Worm (Caenorhabditis elegans) whole organism, mixed stage, embryonic: ENCODE data around the gene C12D8.21.

ENCODE experiments used
- M03D4.4 ChIP-seq: sonication (generic microtip); optimal IDR thresholded peaks from 2 replicates; lab custom pipeline; 2017; ENCODE audit warnings: mild to moderate bottlenecking, missing genetic modification characterization, missing compliant biosample characterization
- bed-3 ChIP-seq: fragments of 200-800 bp; sonication (Bioruptor generic); optimal IDR thresholded peaks from 3 replicates; lab custom pipeline; 2018; ENCODE audit warnings: mild to moderate bottlenecking, missing genetic modification characterization, moderate library complexity, missing compliant biosample characterization
- blmp-1 ChIP-seq: fragments of 150-350 bp; optimal IDR thresholded peaks from 2 replicates; lab custom pipeline; 2014; ENCODE audit warnings: missing biosample characterization, missing genetic modification characterization
- ceh-39 ChIP-seq: fragments of 150-350 bp; optimal IDR thresholded peaks from 2 replicates; lab custom pipeline; 2014; ENCODE audit warnings: missing biosample characterization, missing genetic modification characterization
- ceh-43 ChIP-seq: fragments of 200-800 bp; sonication (Bioruptor generic); optimal IDR thresholded peaks from 2 replicates; lab custom pipeline; 2018; ENCODE audit warnings: mild to moderate bottlenecking, missing genetic modification characterization, moderate library complexity, missing compliant biosample characterization
- ceh-83 ChIP-seq: fragments of 200-800 bp; sonication (Bioruptor generic); optimal IDR thresholded peaks from 2 replicates; lab custom pipeline; 2018; ENCODE audit warnings: mild to moderate bottlenecking, missing genetic modification characterization, missing compliant biosample characterization
- ces-1 ChIP-seq: fragments of 150-350 bp; optimal IDR thresholded peaks from 2 replicates; lab custom pipeline; 2014; ENCODE audit warnings: missing biosample characterization, missing genetic modification reagents, missing genetic modification characterization
- cnd-1 ChIP-seq: fragments of 200-800 bp; sonication (Bioruptor generic); optimal IDR thresholded peaks from 2 replicates; lab custom pipeline; 2018; ENCODE audit warnings: mild to moderate bottlenecking, missing genetic modification characterization, missing compliant biosample characterization
- elt-1 ChIP-seq: sonication (generic microtip); optimal IDR thresholded peaks from 2 replicates; lab custom pipeline; 2017; ENCODE audit warnings: missing genetic modification characterization, mild to moderate bottlenecking, missing compliant biosample characterization, antibody characterized with exemption, moderate library complexity, borderline replicate concordance; ENCODE audit not compliant: insufficient read depth
- flh-1 ChIP-seq: fragments of 200-800 bp; sonication (Bioruptor generic); optimal IDR thresholded peaks from 2 replicates; lab custom pipeline; 2018; ENCODE audit warnings: mild to moderate bottlenecking, missing genetic modification characterization, moderate library complexity, missing compliant biosample characterization
- ham-2 ChIP-seq: fragments of 200-800 bp; sonication (Bioruptor generic); optimal IDR thresholded peaks from 2 replicates; lab custom pipeline; 2018; ENCODE audit warnings: mild to moderate bottlenecking, missing genetic modification characterization, missing compliant biosample characterization
- hlh-1 ChIP-seq: fragments of 150-350 bp; optimal IDR thresholded peaks from 2 replicates; lab custom pipeline; 2014; ENCODE audit warnings: missing biosample characterization, missing genetic modification reagents, missing genetic modification characterization
- lin-13 ChIP-seq: fragments of 150-350 bp; optimal IDR thresholded peaks from 2 replicates; lab custom pipeline; 2014; ENCODE audit warnings: missing biosample characterization, missing genetic modification characterization
- lin-32 ChIP-seq: fragments of 200-800 bp; sonication (Bioruptor generic); optimal IDR thresholded peaks from 2 replicates; lab custom pipeline; 2018; ENCODE audit warnings: mild to moderate bottlenecking, missing genetic modification characterization, missing compliant biosample characterization
- lsy-2 ChIP-seq: fragments of 150-350 bp; optimal IDR thresholded peaks from 2 replicates; lab custom pipeline; 2014; ENCODE audit warnings: missing biosample characterization, missing genetic modification characterization
- mab-5 ChIP-seq: fragments of 150-350 bp; optimal IDR thresholded peaks from 2 replicates; lab custom pipeline; 2014; ENCODE audit warnings: missing biosample characterization, missing genetic modification characterization
- mep-1 ChIP-seq: fragments of 150-350 bp; optimal IDR thresholded peaks from 2 replicates; lab custom pipeline; 2017; ENCODE audit warnings: missing biosample characterization, missing genetic modification reagents, missing genetic modification characterization, inconsistent platforms
- mls-2 ChIP-seq: sonication (generic microtip); optimal IDR thresholded peaks from 2 replicates; lab custom pipeline; 2016; ENCODE audit warnings: mild to moderate bottlenecking, missing genetic modification characterization, moderate library complexity, missing compliant biosample characterization
- nhr-12 ChIP-seq: fragments of 150-350 bp; optimal IDR thresholded peaks from 2 replicates; lab custom pipeline; 2014; ENCODE audit warnings: missing biosample characterization, missing genetic modification characterization
- nhr-2 ChIP-seq: fragments of 150-350 bp; optimal IDR thresholded peaks from 2 replicates; lab custom pipeline; 2014; ENCODE audit warnings: missing biosample characterization, missing genetic modification characterization
- nhr-237 ChIP-seq: fragments of 150-350 bp; optimal IDR thresholded peaks from 2 replicates; lab custom pipeline; 2014; ENCODE audit warnings: missing biosample characterization, missing genetic modification characterization
- nhr-76 ChIP-seq: sonication (generic microtip); optimal IDR thresholded peaks from 2 replicates; lab custom pipeline; 2017; ENCODE audit warnings: missing biosample characterization, missing genetic modification characterization
- pha-4 ChIP-seq: fragments of 150-350 bp; optimal IDR thresholded peaks from 2 replicates; lab custom pipeline; 2018; ENCODE audit warnings: missing biosample characterization, missing genetic modification reagents, missing genetic modification characterization
- sem-2 ChIP-seq: fragments of 200-800 bp; sonication (Bioruptor generic); optimal IDR thresholded peaks from 2 replicates; lab custom pipeline; 2018; ENCODE audit warnings: mild to moderate bottlenecking, missing genetic modification characterization, missing compliant biosample characterization
- snpc-4 ChIP-seq: fragments of 150-350 bp; optimal IDR thresholded peaks from 2 replicates; lab custom pipeline; 2014; ENCODE audit warnings: missing biosample characterization, missing genetic modification characterization
- sptf-1 ChIP-seq: sonication (generic microtip); optimal IDR thresholded peaks from 2 replicates; lab custom pipeline; 2017; ENCODE audit warnings: mild to moderate bottlenecking, missing genetic modification characterization, moderate library complexity, missing compliant biosample characterization
- tbx-8 ChIP-seq: fragments of 200-800 bp; sonication (Bioruptor generic); optimal IDR thresholded peaks from 2 replicates; lab custom pipeline; 2018; ENCODE audit warnings: mild to moderate bottlenecking, missing genetic modification characterization, moderate library complexity, missing compliant biosample characterization
- unc-39 ChIP-seq: fragments of 150-350 bp; optimal IDR thresholded peaks from 2 replicates; lab custom pipeline; 2014; ENCODE audit warnings: missing biosample characterization, missing genetic modification characterization
- unc-62 ChIP-seq: fragments of 150-350 bp; optimal IDR thresholded peaks from 2 replicates; lab custom pipeline; 2014; ENCODE audit warnings: missing biosample characterization, missing genetic modification reagents, missing genetic modification characterization
- zip-8 ChIP-seq: fragments of 150-350 bp; optimal IDR thresholded peaks from 2 replicates; lab custom pipeline; 2014; ENCODE audit warnings: missing biosample characterization, missing genetic modification characterization
- ztf-11 ChIP-seq: fragments of 150-350 bp; optimal IDR thresholded peaks from 2 replicates; lab custom pipeline; 2014; ENCODE audit warnings: missing biosample characterization, missing genetic modification characterization

Gene C12D8.21

ce11 chrV:10227333-10227732 lies 13.7 kb downstream of the C12D8.21 start, which contains the start of gene ttr-19:
Gene ttr-19, minus strand, starts transcription at chrV:10227433.
- TF ChIP-seq pha-4 (tag; lab: Kevin White, UChicago) (no peak), M03D4.4 (tag; lab: Kevin White, UChicago) (no peak), hlh-1 (no peak), nhr-237 (tag; lab: Kevin White, UChicago) (no peak), lin-32 (GFP tag; lab: Kevin White, UChicago) (no peak), blmp-1 (tag; lab: Kevin White, UChicago) (no peak), sptf-1 (no peak), mep-1 (tag; lab: Kevin White, UChicago) (no peak), tbx-8 (GFP tag; lab: Kevin White, UChicago) (no peak), nhr-76 (tag; lab: Kevin White, UChicago) (no peak), zip-8 (tag; lab: Kevin White, UChicago) (no peak), ham-2 (GFP tag; lab: Kevin White, UChicago) (no peak), nhr-12 (tag; lab: Kevin White, UChicago) (no peak), mls-2 (tag; lab: Kevin White, UChicago) (no peak), snpc-4 (tag; lab: Kevin White, UChicago) (no peak), ceh-83 (no peak)

ce11 chrV:10225610-10226009 lies 15.4 kb downstream of the C12D8.21 start, which contains the start of gene daf-36:
Gene daf-36, minus strand, starts transcription at chrV:10225710.
- TF ChIP-seq ztf-11 (tag; lab: Kevin White, UChicago) (no peak), sptf-1 (no peak), elt-1 (tag; lab: Kevin White, UChicago) (no peak), mep-1 (tag; lab: Kevin White, UChicago) (no peak)
- TF ChIP-seq, all 35 proteins: peak for 0

- TF ChIP-seq nhr-2 (tag; lab: Kevin White, UChicago): no peak
- no peak for TF ChIP-seq bed-3
- TF ChIP-seq zip-8 (tag; lab: Kevin White, UChicago): no peak
- TF ChIP-seq cnd-1 (tag; lab: Kevin White, UChicago): no peak
- TF ChIP-seq pha-4 (tag; lab: Kevin White, UChicago): no peak
- TF ChIP-seq blmp-1 (tag; lab: Kevin White, UChicago): no peak
- TF ChIP-seq lin-32 (GFP tag; lab: Kevin White, UChicago): no peak
- no peak for TF ChIP-seq ceh-43
- TF ChIP-seq ham-2 (GFP tag; lab: Kevin White, UChicago): no peak
- TF ChIP-seq lsy-2 (tag; lab: Kevin White, UChicago): no peak
- TF ChIP-seq unc-62: no peak
- no peak for TF ChIP-seq hlh-1
- no peak for TF ChIP-seq elt-1 (tag; lab: Kevin White, UChicago)
- TF ChIP-seq unc-39: no peak
- TF ChIP-seq ceh-39 (tag; lab: Kevin White, UChicago): no peak
Observed at ce11 chrV:10224619-10225018, 16.4 kb downstream of the C12D8.21 start.

- TF ChIP-seq unc-62 (no peak), nhr-76 (tag; lab: Kevin White, UChicago) (no peak), sptf-1 (no peak), sem-2 (no peak), ceh-83 (no peak), zip-8 (tag; lab: Kevin White, UChicago) (no peak), lsy-2 (tag; lab: Kevin White, UChicago) (no peak), lin-13 (tag; lab: Kevin White, UChicago) (no peak), cnd-1 (tag; lab: Kevin White, UChicago) (no peak), unc-39 (no peak), ham-2 (GFP tag; lab: Kevin White, UChicago) (no peak), ceh-43 (no peak), mab-5 (tag; lab: Kevin White, UChicago) (no peak), flh-1 (no peak), lin-32 (GFP tag; lab: Kevin White, UChicago) (no peak)
- TF ChIP-seq, all 35 proteins: peak for 0
Observed at ce11 chrV:10222007-10222406, 19.0 kb downstream of the C12D8.21 start, which contains the start of gene C12D8.20. Gene C12D8.20, plus strand, starts transcription at chrV:10222307.

- TF ChIP-seq sem-2 (no peak), ces-1 (GFP tag; lab: Kevin White, UChicago) (no peak), mab-5 (tag; lab: Kevin White, UChicago) (no peak), lsy-2 (tag; lab: Kevin White, UChicago) (no peak), elt-1 (tag; lab: Kevin White, UChicago) (no peak)
Observed at ce11 chrV:10221317-10221716, 19.7 kb downstream of the C12D8.21 start, which contains the start of the genes fipr-5 and fipr-9. Gene fipr-5, minus strand, starts transcription at chrV:10221417. Gene fipr-9, plus strand, starts transcription at chrV:10221662.
